Worm (Caenorhabditis elegans): ENCODE data around the gene F53E2.2.

DNA sequence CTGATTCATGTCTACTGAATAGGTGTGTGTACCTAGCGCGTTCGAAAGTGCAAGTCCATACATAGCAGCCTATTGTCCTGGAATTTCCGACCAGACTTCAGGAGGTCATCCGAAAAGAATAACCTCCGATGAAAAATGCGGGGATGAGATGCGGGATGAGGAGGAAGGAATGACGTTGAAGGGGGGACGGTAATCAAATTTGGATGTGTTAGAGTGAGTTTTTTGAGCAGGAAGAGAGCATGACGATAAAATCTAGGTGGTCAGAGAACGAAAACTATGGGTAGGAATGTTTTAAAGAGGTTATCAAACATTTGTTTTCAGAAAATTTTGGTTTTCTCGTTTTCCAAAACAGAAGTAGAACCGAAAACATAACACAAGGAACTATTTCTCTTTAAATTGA, 11.1 kb downstream of the F53E2.2 start:
- no peak for TF ChIP-seq nhr-76 (tag; optimal IDR thresholded peaks at IDR 0.05)
- no peak for TF ChIP-seq ama-1 (optimal IDR thresholded peaks at IDR 0.05)
- TF ChIP-seq mdl-1 (tag; optimal IDR thresholded peaks at IDR 0.05), result no peak
- TF ChIP-seq nhr-11 (tag; optimal IDR thresholded peaks at IDR 0.05), result no peak
- TF ChIP-seq lin-13 (GFP tag; optimal IDR thresholded peaks at IDR 0.05), result no peak
- no peak for TF ChIP-seq ztf-11 (tag; optimal IDR thresholded peaks at IDR 0.05)
- TF ChIP-seq snpc-4 (tag; optimal IDR thresholded peaks at IDR 0.05), result no peak
- no peak for TF ChIP-seq nhr-28 (tag; optimal IDR thresholded peaks at IDR 0.05)
- no peak for TF ChIP-seq mdt-29 (GFP tag; IDR thresholded peaks at IDR 0.05)
- TF ChIP-seq zfp-3 (GFP tag; conservative IDR thresholded peaks at IDR 0.05), result no peak
- peak; percentile 52 for TF ChIP-seq ces-1 (GFP tag; optimal IDR thresholded peaks at IDR 0.05)
- no peak for TF ChIP-seq lin-39 (tag; optimal IDR thresholded peaks at IDR 0.05)
- TF ChIP-seq tra-1 (GFP tag; IDR thresholded peaks at IDR 0.05), result no peak

All from whole organism, L4 larva.